Comparison of ENCODE assay signal across 2 worm cellular contexts in the genomic region with DNA sequence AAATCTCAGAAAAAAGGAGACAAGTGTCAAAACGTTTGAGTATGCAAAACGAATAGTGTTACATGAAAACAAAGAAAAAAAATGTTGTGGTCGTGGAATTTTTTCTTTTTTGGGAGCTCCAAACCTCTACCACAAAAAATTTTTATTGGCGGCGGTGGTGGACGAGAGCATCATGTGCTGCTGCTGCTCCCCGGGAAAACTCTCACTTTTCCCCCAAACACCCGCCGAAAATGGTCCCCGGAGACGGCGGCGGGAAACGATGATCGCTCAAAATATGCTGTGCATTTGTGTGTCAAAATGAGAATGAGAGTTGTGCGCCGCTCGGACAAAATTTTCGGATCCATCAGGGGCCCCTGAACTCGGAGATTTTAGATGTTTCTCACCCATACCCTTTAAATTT.
TF ChIP-seq lines count a peak whose summit lies in the region.

No protein-coding gene starts in this region.

TF ChIP-seq in whole organism, L4 larva, 104 proteins besides CTCF, POLR2A, EP300 and RAD21:
- TF ChIP-seq unc-62 (GFP tag; optimal IDR thresholded peaks at IDR 0.05 in 1 of 2; lab: Kevin White, UChicago): peak in 1 of 2 experiments; percentile 50
- TF ChIP-seq unc-62 (tag; optimal IDR thresholded peaks at IDR 0.05; lab: Kevin White, UChicago): no peak
- peak; percentile 59; the same call in 1 of the 2 replicates for TF ChIP-seq set-16 (GFP tag; IDR thresholded peaks at IDR 0.05; lab: Robert Waterston, UW)
- no peak for TF ChIP-seq lin-38 (GFP tag; IDR thresholded peaks at IDR 0.05; lab: Robert Waterston, UW)

TF ChIP-seq in whole organism, young adult, 124 proteins besides CTCF, POLR2A, EP300 and RAD21:
- TF ChIP-seq snpc-1.1 (tag; optimal IDR thresholded peaks at IDR 0.05; lab: Kevin White, UChicago; ENCODE audit: insufficient read depth) (no peak), zfh-2 (GFP tag; conservative IDR thresholded peaks at IDR 0.05; lab: Robert Waterston, UW) (peak; percentile 74), nhr-120 (GFP tag; IDR thresholded peaks at IDR 0.05; lab: Robert Waterston, UW) (no peak), T26A5.8 (tag; optimal IDR thresholded peaks at IDR 0.05; lab: Kevin White, UChicago) (no peak), cebp-1 (GFP tag; IDR thresholded peaks at IDR 0.05; lab: Robert Waterston, UW) (no peak), cebp-1 (tag; optimal IDR thresholded peaks at IDR 0.05; lab: Kevin White, UChicago) (no peak), C06A6.2 (GFP tag; conservative IDR thresholded peaks at IDR 0.05; lab: Robert Waterston, UW) (no peak), aptf-2 (GFP tag; conservative IDR thresholded peaks at IDR 0.05; lab: Robert Waterston, UW) (no peak), attf-5 (GFP tag; optimal IDR thresholded peaks at IDR 0.05; lab: Kevin White, UChicago) (no peak)
